Worm (Caenorhabditis elegans): ENCODE results near the gene etr-1.

Gene etr-1

DNA sequence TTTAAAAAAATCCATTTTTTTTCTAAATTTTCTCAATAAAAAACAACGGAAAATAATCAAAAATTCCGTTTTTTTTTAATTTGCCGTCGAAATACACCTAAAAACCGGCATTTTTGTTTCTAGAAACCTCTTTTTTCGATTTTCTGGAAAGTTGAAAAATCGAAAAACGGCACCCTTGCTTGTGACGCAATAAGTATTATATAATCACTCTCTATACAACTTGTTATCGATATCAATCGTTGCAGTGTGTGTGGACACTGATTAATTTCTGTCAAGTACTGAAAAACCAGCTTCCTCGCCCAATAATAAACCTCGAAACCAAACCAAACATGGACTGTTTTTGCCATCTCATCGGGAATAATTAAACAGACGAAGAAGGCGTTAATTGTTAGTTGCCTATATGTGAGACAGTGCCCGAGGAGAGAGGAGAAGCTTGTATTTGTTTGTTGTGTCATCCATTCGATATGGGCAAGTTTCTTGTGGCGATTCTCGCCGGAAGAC lies 5.1 kb upstream of the etr-1 start:
- TF ChIP-seq bed-3 (GFP tag; optimal IDR thresholded peaks at IDR 0.05): no peak
- peak; percentile 75 for TF ChIP-seq zip-8 (tag; optimal IDR thresholded peaks at IDR 0.05)

DNA sequence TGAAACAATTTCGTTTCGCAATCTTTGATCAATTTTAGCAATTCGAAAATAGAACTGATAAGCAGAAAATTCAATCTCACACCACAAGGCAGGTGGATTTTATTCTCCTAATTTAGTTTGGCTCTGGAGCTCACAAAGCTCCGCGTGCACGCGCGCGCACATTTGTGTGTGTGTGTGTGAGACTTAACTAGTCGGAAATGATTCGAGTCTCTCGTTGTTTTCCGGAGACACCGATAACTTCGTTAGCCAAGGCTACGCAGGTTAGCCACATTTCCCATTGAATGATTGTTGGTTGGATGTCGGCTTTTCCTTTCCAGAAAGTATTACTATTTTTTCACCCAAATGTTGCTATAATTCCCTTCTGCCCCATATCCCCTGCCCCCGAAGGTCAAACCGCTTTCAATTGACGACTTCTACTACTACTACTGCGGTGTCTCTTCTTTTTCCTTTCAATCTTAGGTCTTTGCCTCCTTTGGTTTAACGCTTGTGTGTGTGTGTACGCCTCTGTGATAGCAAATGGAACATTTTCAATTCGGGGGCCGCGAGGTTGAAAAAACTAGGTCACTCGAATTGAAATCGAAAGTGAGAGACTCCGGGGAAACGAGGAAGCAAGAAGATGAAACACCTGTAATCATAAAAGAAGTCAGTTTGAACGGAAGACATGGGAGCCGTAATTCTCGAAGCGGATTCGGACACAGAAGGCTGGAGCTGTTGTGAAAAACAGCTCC lies 4.0 kb upstream of the etr-1 start:
- TF ChIP-seq ces-1 (GFP tag; optimal IDR thresholded peaks at IDR 0.05) (peak; percentile 90), ztf-11 (tag; optimal IDR thresholded peaks at IDR 0.05) (no peak), blmp-1 (tag; optimal IDR thresholded peaks at IDR 0.05) (peak; percentile 59), ham-2 (GFP tag; optimal IDR thresholded peaks at IDR 0.05) (peak; percentile 52), pha-4 (tag; optimal IDR thresholded peaks at IDR 0.05) (no peak)

ce11 chrII:159294-159922 lies 2.8 kb upstream of the etr-1 start:
- TF ChIP-seq ceh-83 (GFP tag; optimal IDR thresholded peaks at IDR 0.05) (no peak), hlh-1 (tag; optimal IDR thresholded peaks at IDR 0.05) (peak; percentile 68), tbx-8 (GFP tag; optimal IDR thresholded peaks at IDR 0.05) (no peak), pha-4 (tag; optimal IDR thresholded peaks at IDR 0.05) (peak; percentile 26), lsy-2 (tag; optimal IDR thresholded peaks at IDR 0.05) (peak; percentile 54), unc-62 (GFP tag; optimal IDR thresholded peaks at IDR 0.05) (peak; percentile 51), ceh-39 (tag; optimal IDR thresholded peaks at IDR 0.05) (peak; percentile 89), unc-120 (tag; optimal IDR thresholded peaks at IDR 0.05; ENCODE audit: poor library complexity, severe bottlenecking) (peak; percentile 10), zip-8 (tag; optimal IDR thresholded peaks at IDR 0.05) (no peak)

- TF ChIP-seq ceh-83 (GFP tag; optimal IDR thresholded peaks at IDR 0.05) (no peak), lin-32 (GFP tag; optimal IDR thresholded peaks at IDR 0.05) (peak; percentile 52), zip-8 (tag; optimal IDR thresholded peaks at IDR 0.05) (no peak), sem-2 (GFP tag; optimal IDR thresholded peaks at IDR 0.05) (no peak), ces-1 (GFP tag; optimal IDR thresholded peaks at IDR 0.05) (no peak), snpc-4 (tag; optimal IDR thresholded peaks at IDR 0.05) (no peak), hlh-1 (tag; optimal IDR thresholded peaks at IDR 0.05) (peak; percentile 64)
Observed at ce11 chrII:160561-161123, 1.5 kb upstream of the etr-1 start.

- TF ChIP-seq drap-1 (GFP tag; optimal IDR thresholded peaks at IDR 0.05): no peak
- no peak for TF ChIP-seq zip-8 (tag; optimal IDR thresholded peaks at IDR 0.05)
- TF ChIP-seq unc-62 (GFP tag; optimal IDR thresholded peaks at IDR 0.05): peak; percentile 74
- no peak for TF ChIP-seq snpc-4 (tag; optimal IDR thresholded peaks at IDR 0.05)
- TF ChIP-seq ceh-83 (GFP tag; optimal IDR thresholded peaks at IDR 0.05): no peak
- TF ChIP-seq blmp-1 (tag; optimal IDR thresholded peaks at IDR 0.05): no peak
- no peak for TF ChIP-seq elt-3 (tag; optimal IDR thresholded peaks at IDR 0.05)
- no peak for TF ChIP-seq cnd-1 (tag; optimal IDR thresholded peaks at IDR 0.05)
- TF ChIP-seq tbx-8 (GFP tag; optimal IDR thresholded peaks at IDR 0.05): no peak
- TF ChIP-seq mab-5 (tag; optimal IDR thresholded peaks at IDR 0.05): no peak
- no peak for TF ChIP-seq nhr-2 (tag; optimal IDR thresholded peaks at IDR 0.05)
- TF ChIP-seq ceh-43 (GFP tag; optimal IDR thresholded peaks at IDR 0.05): no peak
- TF ChIP-seq sptf-1 (tag; optimal IDR thresholded peaks at IDR 0.05): no peak
- no peak for TF ChIP-seq flh-1 (GFP tag; optimal IDR thresholded peaks at IDR 0.05)
- no peak for TF ChIP-seq lin-13 (tag; optimal IDR thresholded peaks at IDR 0.05)
- TF ChIP-seq nhr-76 (tag; optimal IDR thresholded peaks at IDR 0.05): no peak
- TF ChIP-seq lin-32 (GFP tag; optimal IDR thresholded peaks at IDR 0.05): no peak
- TF ChIP-seq ztf-11 (tag; optimal IDR thresholded peaks at IDR 0.05): no peak
- no peak for TF ChIP-seq pha-4 (tag; optimal IDR thresholded peaks at IDR 0.05)
- no peak for TF ChIP-seq mls-2 (tag; optimal IDR thresholded peaks at IDR 0.05)
- no peak for TF ChIP-seq lsy-2 (tag; optimal IDR thresholded peaks at IDR 0.05)
- TF ChIP-seq nhr-12 (tag; optimal IDR thresholded peaks at IDR 0.05): no peak
- no peak for TF ChIP-seq mep-1 (tag; optimal IDR thresholded peaks at IDR 0.05)
- no peak for TF ChIP-seq unc-39 (tag; optimal IDR thresholded peaks at IDR 0.05)
- peak; percentile 80 for TF ChIP-seq unc-120 (tag; optimal IDR thresholded peaks at IDR 0.05; ENCODE audit: poor library complexity, severe bottlenecking)
- TF ChIP-seq M03D4.4 (tag; optimal IDR thresholded peaks at IDR 0.05): no peak
- TF ChIP-seq ham-2 (GFP tag; optimal IDR thresholded peaks at IDR 0.05): no peak
- peak; percentile 29 for TF ChIP-seq ces-1 (GFP tag; optimal IDR thresholded peaks at IDR 0.05)
- peak; percentile 99 for TF ChIP-seq hlh-1 (tag; optimal IDR thresholded peaks at IDR 0.05)
Observed at ce11 chrII:161275-161674, 899 bp upstream of the etr-1 start.
